Worm (Caenorhabditis elegans) whole organism, late embryonic: ENCODE measurements around the gene thoc-5.

Experiments used
- C38D4.7 ChIP-seq: fragments of 200-800 bp; sonication (Bioruptor generic); optimal IDR thresholded peaks from 2 replicates; lab custom pipeline; 2018; ENCODE audit warnings: mild to moderate bottlenecking, missing genetic modification characterization, moderate library complexity, missing compliant biosample characterization
- K02D7.2 ChIP-seq: sonication (generic microtip); optimal IDR thresholded peaks from 2 replicates; lab custom pipeline; 2017; ENCODE audit warnings: mild to moderate bottlenecking, missing genetic modification characterization, missing compliant biosample characterization
- K09A11.1 ChIP-seq: sonication (generic microtip); optimal IDR thresholded peaks from 2 replicates; lab custom pipeline; 2017; ENCODE audit warnings: antibody characterized with exemption, mild to moderate bottlenecking, missing genetic modification characterization, missing compliant biosample characterization; ENCODE audit not compliant: insufficient read depth
- T23F11.4 ChIP-seq: fragments of 200-800 bp; sonication (Bioruptor generic); optimal IDR thresholded peaks from 2 replicates; lab custom pipeline; 2018; ENCODE audit warnings: mild to moderate bottlenecking, missing genetic modification characterization, missing compliant biosample characterization
- ahr-1 ChIP-seq: sonication (generic microtip); optimal IDR thresholded peaks from 2 replicates; lab custom pipeline; 2016; ENCODE audit warnings: missing genetic modification characterization, missing compliant biosample characterization
- ama-1 ChIP-seq: fragments of 150-350 bp; optimal IDR thresholded peaks from 2 replicates; lab custom pipeline; 2014
- ceh-18 ChIP-seq: sonication (generic microtip); optimal IDR thresholded peaks from 2 replicates; lab custom pipeline; 2016; ENCODE audit warnings: missing genetic modification characterization, missing compliant biosample characterization
- ceh-22 ChIP-seq: sonication (generic microtip); optimal IDR thresholded peaks from 2 replicates; lab custom pipeline; 2017; ENCODE audit warnings: missing biosample characterization, missing genetic modification characterization
- ceh-24 ChIP-seq: sonication (generic microtip); optimal IDR thresholded peaks from 2 replicates; lab custom pipeline; 2016; ENCODE audit warnings: mild to moderate bottlenecking, missing genetic modification characterization, missing compliant biosample characterization
- ceh-30 ChIP-seq: fragments of 150-350 bp; optimal IDR thresholded peaks from 2 replicates; lab custom pipeline; 2014; ENCODE audit warnings: missing biosample characterization, missing genetic modification characterization
- ceh-31 ChIP-seq: sonication (generic microtip); optimal IDR thresholded peaks from 2 replicates; lab custom pipeline; 2016; ENCODE audit warnings: missing genetic modification characterization, missing compliant biosample characterization
- ceh-34 ChIP-seq: sonication (generic microtip); optimal IDR thresholded peaks from 2 replicates; lab custom pipeline; 2016; ENCODE audit warnings: mild to moderate bottlenecking, missing genetic modification characterization, missing compliant biosample characterization
- ceh-45 ChIP-seq: fragments of 200-800 bp; sonication (Bioruptor generic); IDR thresholded peaks from 2 replicates; pipeline ENCODE4 v1.3.6; 2022; ENCODE audit warnings: missing genetic modification reagents, missing genetic modification characterization, missing compliant biosample characterization
- ceh-48 ChIP-seq: sonication (generic microtip); optimal IDR thresholded peaks from 2 replicates; lab custom pipeline; 2016; ENCODE audit warnings: missing genetic modification characterization, inconsistent platforms, missing compliant biosample characterization
- ceh-6 ChIP-seq: fragments of 200-800 bp; sonication (Bioruptor generic); optimal IDR thresholded peaks from 2 replicates; lab custom pipeline; 2018; ENCODE audit warnings: mild to moderate bottlenecking, missing genetic modification characterization, missing compliant biosample characterization
- ceh-9 ChIP-seq: sonication (generic microtip); optimal IDR thresholded peaks from 2 replicates; lab custom pipeline; 2016; ENCODE audit warnings: mild to moderate bottlenecking, missing genetic modification characterization, inconsistent platforms, missing compliant biosample characterization
- che-1 ChIP-seq: sonication (generic microtip); optimal IDR thresholded peaks from 2 replicates; lab custom pipeline; 2016; ENCODE audit warnings: mild to moderate bottlenecking, missing genetic modification characterization, missing compliant biosample characterization
- dmd-4 ChIP-seq: sonication (generic microtip); optimal IDR thresholded peaks from 2 replicates; lab custom pipeline; 2016; ENCODE audit warnings: borderline replicate concordance, missing genetic modification characterization, missing compliant biosample characterization
- dve-1 ChIP-seq: sonication (generic microtip); optimal IDR thresholded peaks from 2 replicates; lab custom pipeline; 2017; ENCODE audit warnings: antibody characterized with exemption, mild to moderate bottlenecking, missing genetic modification characterization, missing compliant biosample characterization
- elt-2 ChIP-seq: sonication (generic microtip); optimal IDR thresholded peaks from 2 replicates; lab custom pipeline; 2016; ENCODE audit warnings: missing genetic modification reagents, missing genetic modification characterization, missing compliant biosample characterization
- elt-4 ChIP-seq: sonication (generic microtip); optimal IDR thresholded peaks from 2 replicates; lab custom pipeline; 2016; ENCODE audit warnings: missing genetic modification characterization, missing compliant biosample characterization
- ets-4 ChIP-seq: sonication (generic microtip); optimal IDR thresholded peaks from 2 replicates; lab custom pipeline; 2016; ENCODE audit warnings: missing genetic modification characterization, missing compliant biosample characterization
- eyg-1 ChIP-seq: sonication (generic microtip); optimal IDR thresholded peaks from 2 replicates; lab custom pipeline; 2016; ENCODE audit warnings: missing genotype, missing genetic modification characterization, missing compliant biosample characterization
- fax-1 ChIP-seq: sonication (generic microtip); optimal IDR thresholded peaks from 2 replicates; lab custom pipeline; 2016; ENCODE audit warnings: missing genotype, missing genetic modification characterization, missing compliant biosample characterization
- fkh-10 ChIP-seq: fragments of 150-350 bp; optimal IDR thresholded peaks from 2 replicates; lab custom pipeline; 2014; ENCODE audit warnings: missing biosample characterization, missing genetic modification reagents, missing genetic modification characterization
- fkh-6 ChIP-seq: sonication (generic microtip); optimal IDR thresholded peaks from 2 replicates; lab custom pipeline; 2016; ENCODE audit warnings: missing genetic modification characterization, missing compliant biosample characterization
- gmeb-2 ChIP-seq: sonication (generic microtip); optimal IDR thresholded peaks from 2 replicates; lab custom pipeline; 2016; ENCODE audit warnings: missing genetic modification characterization, inconsistent platforms, missing compliant biosample characterization
- hlh-13 ChIP-seq: fragments of 200-800 bp; sonication (Bioruptor generic); optimal IDR thresholded peaks from 2 replicates; lab custom pipeline; 2018; ENCODE audit warnings: mild to moderate bottlenecking, missing genetic modification characterization, missing compliant biosample characterization
- hlh-15 ChIP-seq: sonication (generic microtip); optimal IDR thresholded peaks from 2 replicates; lab custom pipeline; 2016; ENCODE audit warnings: missing genetic modification characterization, missing compliant biosample characterization
- hlh-8 ChIP-seq: sonication (generic microtip); optimal IDR thresholded peaks from 2 replicates; lab custom pipeline; 2016; ENCODE audit warnings: missing genotype, missing genetic modification characterization, missing compliant biosample characterization
- lim-6 ChIP-seq: sonication (generic microtip); optimal IDR thresholded peaks from 2 replicates; lab custom pipeline; 2016; ENCODE audit warnings: missing genetic modification characterization, missing compliant biosample characterization
- lin-11 ChIP-seq: fragments of 200-800 bp; sonication (Bioruptor generic); optimal IDR thresholded peaks from 2 replicates; lab custom pipeline; 2018; ENCODE audit warnings: mild to moderate bottlenecking, missing genetic modification characterization, missing compliant biosample characterization
- mec-3 ChIP-seq: sonication (generic microtip); optimal IDR thresholded peaks from 2 replicates; lab custom pipeline; 2016; ENCODE audit warnings: borderline replicate concordance, missing genetic modification characterization, missing compliant biosample characterization
- nfya-1 ChIP-seq: sonication (generic microtip); optimal IDR thresholded peaks from 2 replicates; lab custom pipeline; 2017; ENCODE audit warnings: missing genetic modification characterization, mild to moderate bottlenecking, missing compliant biosample characterization, antibody characterized with exemption, moderate library complexity
- nhr-232 ChIP-seq: sonication (generic microtip); optimal IDR thresholded peaks from 2 replicates; lab custom pipeline; 2016; ENCODE audit warnings: missing genetic modification characterization, missing compliant biosample characterization
- odd-2 ChIP-seq: sonication (generic microtip); optimal IDR thresholded peaks from 2 replicates; lab custom pipeline; 2017; ENCODE audit warnings: antibody characterized with exemption, mild to moderate bottlenecking, missing genetic modification characterization, missing compliant biosample characterization
- pax-1 ChIP-seq: fragments of 150-350 bp; optimal IDR thresholded peaks from 2 replicates; lab custom pipeline; 2014; ENCODE audit warnings: missing biosample characterization, missing genetic modification characterization
- pha-2 ChIP-seq: sonication (generic microtip); optimal IDR thresholded peaks from 2 replicates; lab custom pipeline; 2017; ENCODE audit warnings: mild to moderate bottlenecking, missing genetic modification characterization, missing compliant biosample characterization
- pha-4 ChIP-seq: fragments of 150-350 bp; optimal IDR thresholded peaks from 2 replicates; lab custom pipeline; 2018; ENCODE audit warnings: missing biosample characterization, missing genetic modification reagents, missing genetic modification characterization
- pqm-1 ChIP-seq: sonication (generic microtip); optimal IDR thresholded peaks from 2 replicates; lab custom pipeline; 2016; ENCODE audit warnings: missing genetic modification characterization, missing compliant biosample characterization
- pros-1 ChIP-seq: fragments of 150-350 bp; optimal IDR thresholded peaks from 2 replicates; lab custom pipeline; 2014; ENCODE audit warnings: missing biosample characterization, missing genetic modification reagents, missing genetic modification characterization
- ref-2 ChIP-seq: sonication (generic microtip); optimal IDR thresholded peaks from 2 replicates; lab custom pipeline; 2016; ENCODE audit warnings: missing genetic modification characterization, missing compliant biosample characterization
- rnt-1 ChIP-seq: sonication (generic microtip); optimal IDR thresholded peaks from 2 replicates; lab custom pipeline; 2016; ENCODE audit warnings: missing genetic modification characterization, missing compliant biosample characterization
- sox-2 ChIP-seq: fragments of 200-800 bp; sonication (Bioruptor generic); IDR thresholded peaks from 2 replicates; pipeline ENCODE4 v1.3.6; 2022; ENCODE audit warnings: missing genetic modification reagents, missing genetic modification characterization, missing compliant biosample characterization
- sox-4 ChIP-seq: sonication (generic microtip); optimal IDR thresholded peaks from 2 replicates; lab custom pipeline; 2017; ENCODE audit warnings: mild to moderate bottlenecking, missing genetic modification characterization, inconsistent platforms, missing compliant biosample characterization
- syd-9 ChIP-seq: sonication (generic microtip); optimal IDR thresholded peaks from 2 replicates; lab custom pipeline; 2016; ENCODE audit warnings: mild to moderate bottlenecking, missing genetic modification characterization, moderate library complexity, missing compliant biosample characterization
- tbx-2 ChIP-seq: sonication (generic microtip); optimal IDR thresholded peaks from 2 replicates; lab custom pipeline; 2016; ENCODE audit warnings: missing genetic modification characterization, missing compliant biosample characterization
- tbx-7 ChIP-seq: sonication (generic microtip); optimal IDR thresholded peaks from 2 replicates; lab custom pipeline; 2016; ENCODE audit warnings: missing genotype, missing genetic modification characterization, missing compliant biosample characterization
- unc-3 ChIP-seq, 2 experiments: fragments of 200-800 bp in 1 of 2; sonication (Bioruptor generic) in 1 of 2; sonication (generic microtip) in 1 of 2; conservative IDR thresholded peaks in 1 of 2; optimal IDR thresholded peaks in 1 of 2; 2 replicates each; pipeline versions ENCODE4 v1.3.6 to Lab custom; 2016 to 2022; ENCODE audit warnings: missing compliant biosample characterization in 2 of 2, missing genetic modification characterization in 2 of 2, missing genetic modification reagents in 1 of 2
- unc-42 ChIP-seq: sonication (generic microtip); optimal IDR thresholded peaks from 2 replicates; lab custom pipeline; 2016; ENCODE audit warnings: missing genotype, missing genetic modification characterization, missing compliant biosample characterization
- unc-55 ChIP-seq: sonication (generic microtip); optimal IDR thresholded peaks from 2 replicates; lab custom pipeline; 2017; ENCODE audit warnings: missing biosample characterization, missing genetic modification reagents, missing genetic modification characterization
- unc-86 ChIP-seq: sonication (generic microtip); optimal IDR thresholded peaks from 2 replicates; lab custom pipeline; 2016; ENCODE audit warnings: missing genetic modification characterization, missing compliant biosample characterization
- ztf-16 ChIP-seq: sonication (generic microtip); optimal IDR thresholded peaks from 2 replicates; lab custom pipeline; 2017; ENCODE audit warnings: missing genetic modification characterization, missing compliant biosample characterization

Gene thoc-5

ce11 chrIII:5349250-5349649 lies at the start of gene thoc-5:
TSS of gene thoc-5 (minus strand) at chrIII:5349401.
- TF ChIP-seq rnt-1 (tag; lab: Kevin White, UChicago) (peak; percentile 74), nfya-1 (tag; lab: Kevin White, UChicago) (no peak), lim-6 (tag; lab: Kevin White, UChicago) (peak; percentile 64), sox-2 (GFP tag; lab: Robert Waterston, UW) (no peak), elt-4 (no peak), syd-9 (no peak), ceh-18 (tag; lab: Kevin White, UChicago) (peak; percentile 10), unc-3 (GFP tag; conservative IDR thresholded peaks at IDR 0.05; lab: Robert Waterston, UW) (peak; percentile 37; the same call in 1 of the 2 replicates), unc-3 (tag; optimal IDR thresholded peaks at IDR 0.05; lab: Kevin White, UChicago) (no peak), ceh-24 (tag; lab: Kevin White, UChicago) (no peak), ahr-1 (tag; lab: Kevin White, UChicago) (peak; percentile 10), ceh-30 (no peak), pros-1 (tag; lab: Kevin White, UChicago) (peak; percentile 26), ceh-45 (GFP tag; lab: Robert Waterston, UW) (no peak), C38D4.7 (no peak), ref-2 (peak; percentile 75), pha-4 (tag; lab: Kevin White, UChicago) (no peak), hlh-13 (GFP tag; lab: Kevin White, UChicago) (no peak), nhr-232 (tag; lab: Kevin White, UChicago) (no peak), gmeb-2 (tag; lab: Kevin White, UChicago) (no peak), unc-42 (peak; percentile 20), fkh-10 (GFP tag; lab: Kevin White, UChicago) (no peak), unc-55 (GFP tag; lab: Kevin White, UChicago) (no peak), ceh-6 (GFP tag; lab: Kevin White, UChicago) (no peak), che-1 (no peak), T23F11.4 (no peak), pax-1 (tag; lab: Kevin White, UChicago) (no peak), hlh-8 (peak; percentile 83), ceh-9 (tag; lab: Kevin White, UChicago) (no peak), fax-1 (peak; percentile 70), K02D7.2 (tag; lab: Kevin White, UChicago) (no peak), ztf-16 (no peak), dmd-4 (peak; percentile 14), odd-2 (no peak), ceh-22 (no peak), tbx-7 (tag; lab: Kevin White, UChicago) (peak; percentile 92), K09A11.1 (no peak), ceh-34 (tag; lab: Kevin White, UChicago) (peak; percentile 40), ceh-48 (tag; lab: Kevin White, UChicago) (no peak), tbx-2 (tag; lab: Kevin White, UChicago) (peak; percentile 92), pha-2 (tag; lab: Kevin White, UChicago) (no peak), fkh-6 (tag; lab: Kevin White, UChicago) (no peak), hlh-15 (tag; lab: Kevin White, UChicago) (peak; percentile 34), pqm-1 (tag; lab: Kevin White, UChicago) (peak; percentile 24), lin-11 (tag; lab: Kevin White, UChicago) (no peak), unc-86 (tag; lab: Kevin White, UChicago) (peak; percentile 11), sox-4 (no peak), eyg-1 (tag; lab: Kevin White, UChicago) (no peak), dve-1 (tag; lab: Kevin White, UChicago) (no peak), ceh-31 (tag; lab: Kevin White, UChicago) (peak; percentile 96), ets-4 (peak; percentile 100), mec-3 (tag; lab: Kevin White, UChicago) (peak; percentile 58), elt-2 (peak; percentile 51), ama-1 (lab: Kevin White, UChicago) (no peak)
